Worm (Caenorhabditis elegans): Measurements from ENCODE around the gene pcf-11.

- TF ChIP-seq him-1 (tag; optimal IDR thresholded peaks at IDR 0.05) (peak; percentile 59), W03F9.2 (tag; optimal IDR thresholded peaks at IDR 0.05) (peak; percentile 40), dao-5 (tag; optimal IDR thresholded peaks at IDR 0.05) (no peak)
These were observed 44.0 kb downstream of the pcf-11 start, which contains the start of the genes C45G9.11 and C45G9.2 for ce11 chrIII:5068675-5069233.
